Worm (Caenorhabditis elegans) whole organism, L1 larva: ENCODE data around the gene crn-3.

Experiments
- efl-3 ChIP-seq: fragments of 200-800 bp; sonication (Bioruptor generic); optimal IDR thresholded peaks from 2 replicates; lab custom pipeline; 2018; ENCODE audit warnings: mild to moderate bottlenecking, missing genetic modification characterization, missing compliant biosample characterization
- fos-1 ChIP-seq: fragments of 150-350 bp; optimal IDR thresholded peaks from 2 replicates; lab custom pipeline; 2014; ENCODE audit warnings: missing biosample characterization, missing genetic modification characterization
- jun-1 ChIP-seq: fragments of 150-350 bp; optimal IDR thresholded peaks from 2 replicates; lab custom pipeline; 2014; ENCODE audit warnings: missing biosample characterization, missing genetic modification reagents, missing genetic modification characterization
- lin-13 ChIP-seq: fragments of 150-350 bp; optimal IDR thresholded peaks from 2 replicates; lab custom pipeline; 2014; ENCODE audit warnings: missing biosample characterization, missing genetic modification reagents, missing genetic modification characterization
- lin-35 ChIP-seq, 2 experiments: fragments of 150-350 bp; optimal IDR thresholded peaks; 2 replicates each; lab custom pipeline; 2014; ENCODE audit warnings: missing biosample characterization in 2 of 2, missing genetic modification characterization in 2 of 2, missing genetic modification reagents in 2 of 2
- lin-39 ChIP-seq: fragments of 150-350 bp; optimal IDR thresholded peaks from 2 replicates; lab custom pipeline; 2014; ENCODE audit warnings: missing biosample characterization, missing genetic modification reagents, missing genetic modification characterization
- mep-1 ChIP-seq: fragments of 150-350 bp; optimal IDR thresholded peaks from 2 replicates; lab custom pipeline; 2014; ENCODE audit warnings: missing biosample characterization, missing genetic modification characterization
- pqm-1 ChIP-seq: sonication (generic microtip); optimal IDR thresholded peaks from 3 replicates; lab custom pipeline; 2017; ENCODE audit warnings: missing biosample characterization, missing genetic modification characterization
- snpc-4 ChIP-seq: fragments of 150-350 bp; optimal IDR thresholded peaks from 2 replicates; lab custom pipeline; 2014; ENCODE audit warnings: missing biosample characterization, missing genetic modification characterization
- unc-62 ChIP-seq: fragments of 150-350 bp; optimal IDR thresholded peaks from 2 replicates; lab custom pipeline; 2014; ENCODE audit warnings: missing biosample characterization, missing genetic modification reagents, missing genetic modification characterization

ce11 chrII:10541923-10542486 is 45.8 kb upstream of the crn-3 start, which contains the start of gene pro-1:
- TF ChIP-seq fos-1 (tag; lab: Kevin White, UChicago) (no peak), unc-62 (no peak), mep-1 (tag; lab: Kevin White, UChicago) (peak; percentile 87), lin-35 (GFP tag; optimal IDR thresholded peaks at IDR 0.05; lab: Kevin White, UChicago) (peak; percentile 66 to 83), lin-13 (GFP tag; lab: Kevin White, UChicago) (peak; percentile 77), snpc-4 (tag; lab: Kevin White, UChicago) (peak; percentile 25), jun-1 (peak; percentile 4), lin-39 (tag; lab: Kevin White, UChicago) (peak; percentile 43), pqm-1 (tag; lab: Kevin White, UChicago) (no peak), efl-3 (GFP tag; lab: Kevin White, UChicago) (no peak)
